Worm (Caenorhabditis elegans): ENCODE data around the gene best-9.
"Not testable (repeated sequence)": the region's sequence is repeated elsewhere in the genome, so short reads cannot be mapped to it uniquely, and the experiment has no call there.

best-9 gene

DNA sequence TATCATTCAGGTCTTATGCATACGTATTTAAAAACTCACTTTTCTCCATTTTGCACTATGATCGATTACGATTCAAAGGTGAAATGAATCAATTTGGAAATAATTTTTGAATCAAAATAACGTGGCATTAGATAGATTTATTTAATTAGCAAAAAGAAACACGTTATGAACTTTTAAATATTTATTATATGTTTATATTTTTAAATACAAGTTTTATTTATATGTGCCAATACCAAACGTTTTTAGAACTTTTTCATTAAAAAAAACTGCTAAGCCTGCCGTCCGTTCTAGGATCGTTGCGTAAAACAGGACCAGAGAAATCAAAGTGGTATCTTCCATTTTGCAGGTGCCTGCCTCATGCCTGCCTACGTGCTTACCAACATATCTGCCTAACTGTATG, 36.8 kb downstream of the best-9 start, which contains the start of gene F38A5.6:
F38A5.6 (minus strand) TSS at position 101 of the 400 bp plus-strand sequence.
- TF ChIP-seq aha-1 (tag) (peak; percentile 22), nhr-25 (tag; optimal IDR thresholded peaks at IDR 0.05; ENCODE audit: borderline replicate concordance, insufficient read depth) (no peak), nhr-77 (tag; optimal IDR thresholded peaks at IDR 0.05) (no peak), dpl-1 (GFP tag; optimal IDR thresholded peaks at IDR 0.05) (no peak)

DNA sequence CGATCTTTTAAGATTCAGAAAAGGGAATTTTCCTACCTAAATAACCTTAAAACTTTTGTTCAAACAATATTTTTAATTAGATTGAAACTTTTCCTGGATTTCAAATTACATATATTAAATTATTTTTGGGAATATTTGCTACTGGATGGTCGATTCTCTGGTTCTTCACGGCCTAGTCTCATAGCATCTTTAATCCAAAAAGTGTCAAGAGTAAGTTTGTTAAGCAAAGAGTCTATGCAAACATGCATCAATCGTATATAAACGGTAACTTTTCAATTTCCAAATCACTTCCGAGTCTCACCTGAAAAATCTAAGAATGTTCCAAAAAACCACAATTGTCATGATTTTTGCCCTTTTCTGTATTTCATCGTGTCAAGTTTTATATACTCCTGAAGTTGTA, 37.4 kb downstream of the best-9 start, which contains the start of gene nspb-4:
nspb-4 (plus strand) TSS at position 301 of the 400 bp plus-strand sequence.
- TF ChIP-seq ctbp-1 (GFP tag; IDR thresholded peaks at IDR 0.05); ceh-62 (tag; optimal IDR thresholded peaks at IDR 0.05); lir-3 (tag; optimal IDR thresholded peaks at IDR 0.05): not testable (repeated sequence)

DNA sequence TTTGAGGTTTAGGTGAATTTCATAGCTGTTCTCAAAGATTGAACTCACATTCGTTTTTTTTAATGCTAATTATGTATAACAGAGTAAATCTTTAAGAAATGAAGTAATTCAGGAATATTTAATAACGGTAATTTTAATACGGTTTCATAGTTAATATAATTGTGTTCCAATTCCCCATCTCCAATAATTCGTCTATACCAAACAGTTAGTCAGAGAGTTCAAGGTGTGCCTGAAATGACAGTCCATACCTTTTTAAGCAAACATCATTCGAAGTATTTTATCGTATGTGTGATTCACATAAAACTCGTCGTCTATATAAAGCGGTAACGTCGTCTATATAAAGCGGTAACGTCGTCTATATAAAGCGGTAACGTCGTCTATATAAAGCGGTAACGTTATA, 38.2 kb downstream of the best-9 start, which contains the start of gene nspb-5:
nspb-5 (plus strand) TSS at position 301 of the 400 bp plus-strand sequence.
- not testable (repeated sequence) for TF ChIP-seq ceh-82 (tag; optimal IDR thresholded peaks at IDR 0.05); lin-15B (tag; optimal IDR thresholded peaks at IDR 0.05); lin-29 (GFP tag; IDR thresholded peaks at IDR 0.05)

DNA sequence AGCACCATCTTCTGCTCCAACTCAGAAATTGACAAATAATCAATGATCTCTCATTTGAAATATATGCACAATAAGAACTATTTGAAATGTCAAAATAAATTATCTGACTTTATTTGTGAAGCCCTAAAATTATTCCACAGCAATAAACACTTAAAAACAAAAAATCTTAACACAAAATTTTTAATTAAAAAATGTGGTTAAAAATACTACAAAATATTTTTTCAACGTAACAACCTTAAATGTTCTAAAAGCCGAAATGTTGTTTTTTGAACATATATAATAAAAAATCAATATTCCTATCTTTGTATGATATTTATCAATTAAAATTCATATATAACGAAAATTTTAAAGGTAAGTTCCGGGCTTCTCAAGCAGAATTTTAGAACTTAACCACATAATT, 38.9 kb downstream of the best-9 start, which contains the start of gene F38A5.8:
F38A5.8 (plus strand) TSS at position 301 of the 400 bp plus-strand sequence.
- TF ChIP-seq nhr-77 (tag; optimal IDR thresholded peaks at IDR 0.05) = no peak
- no peak for TF ChIP-seq gei-8 (GFP tag; optimal IDR thresholded peaks at IDR 0.05)
- TF ChIP-seq ceh-20 (GFP tag; IDR thresholded peaks at IDR 0.05) = no peak
- TF ChIP-seq duxl-1 (tag; optimal IDR thresholded peaks at IDR 0.05; ENCODE audit: poor library complexity) = no peak
- TF ChIP-seq ama-1 (optimal IDR thresholded peaks at IDR 0.05) = no peak
- TF ChIP-seq rbr-2 (tag; optimal IDR thresholded peaks at IDR 0.05) = no peak
- TF ChIP-seq attf-4 (tag; optimal IDR thresholded peaks at IDR 0.05) = no peak
- no peak for TF ChIP-seq unc-39 (tag; optimal IDR thresholded peaks at IDR 0.05)
- TF ChIP-seq zip-11 (GFP tag; IDR thresholded peaks at IDR 0.05) = no peak
- no peak for TF ChIP-seq mes-2 (tag; optimal IDR thresholded peaks at IDR 0.05; ENCODE audit: poor library complexity, severe bottlenecking)
- no peak for TF ChIP-seq daf-12 (tag; optimal IDR thresholded peaks at IDR 0.05)
- no peak for TF ChIP-seq nhr-10 (tag; optimal IDR thresholded peaks at IDR 0.05)
- TF ChIP-seq spr-3 (GFP tag; optimal IDR thresholded peaks at IDR 0.05) = no peak

DNA sequence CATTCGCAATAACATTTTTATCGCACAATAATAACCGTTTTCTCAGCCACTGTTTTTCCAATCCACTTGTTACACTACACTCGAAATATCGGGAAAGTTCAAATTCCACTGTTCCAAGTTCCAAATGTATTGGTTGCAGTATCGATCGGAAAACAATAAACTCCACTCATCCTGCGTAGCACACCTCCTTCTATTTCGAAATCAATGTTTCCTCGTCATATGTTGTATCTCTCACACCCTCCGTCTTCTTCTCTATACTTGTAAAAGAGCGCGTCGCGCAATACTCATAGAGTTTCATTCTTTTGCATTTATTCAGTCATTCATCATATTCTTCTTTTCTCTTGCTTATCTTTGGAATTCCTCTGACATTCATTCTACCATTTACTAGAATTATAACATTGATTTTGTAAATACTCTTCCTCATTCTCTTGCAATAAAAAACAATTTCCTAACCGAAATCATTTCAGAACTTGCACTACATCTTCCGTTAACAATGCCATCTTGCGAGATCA, 40.7 kb downstream of the best-9 start, which contains the start of gene sup-36:
sup-36 (plus strand) TSS at position 462 of the 512 bp plus-strand sequence.
- no peak for TF ChIP-seq nhr-25 (tag; optimal IDR thresholded peaks at IDR 0.05; ENCODE audit: borderline replicate concordance, insufficient read depth)
- TF ChIP-seq mes-2 (tag; optimal IDR thresholded peaks at IDR 0.05; ENCODE audit: poor library complexity, severe bottlenecking) = no peak
- peak; percentile 71 for TF ChIP-seq hlh-30 (tag; optimal IDR thresholded peaks at IDR 0.05; ENCODE audit: insufficient read depth)
- peak; percentile 33 for TF ChIP-seq dve-1 (tag; optimal IDR thresholded peaks at IDR 0.05; ENCODE audit: insufficient read depth)
- TF ChIP-seq pqm-1 (tag; optimal IDR thresholded peaks at IDR 0.05) = peak; percentile 9
- TF ChIP-seq daf-16 (GFP tag; optimal IDR thresholded peaks at IDR 0.05) = no peak
- TF ChIP-seq daf-16 (tag; optimal IDR thresholded peaks at IDR 0.05) = peak; percentile 48
- TF ChIP-seq nhr-28 (tag; optimal IDR thresholded peaks at IDR 0.05) = peak; percentile 49
- no peak for TF ChIP-seq mxl-3 (GFP tag; optimal IDR thresholded peaks at IDR 0.05)

DNA sequence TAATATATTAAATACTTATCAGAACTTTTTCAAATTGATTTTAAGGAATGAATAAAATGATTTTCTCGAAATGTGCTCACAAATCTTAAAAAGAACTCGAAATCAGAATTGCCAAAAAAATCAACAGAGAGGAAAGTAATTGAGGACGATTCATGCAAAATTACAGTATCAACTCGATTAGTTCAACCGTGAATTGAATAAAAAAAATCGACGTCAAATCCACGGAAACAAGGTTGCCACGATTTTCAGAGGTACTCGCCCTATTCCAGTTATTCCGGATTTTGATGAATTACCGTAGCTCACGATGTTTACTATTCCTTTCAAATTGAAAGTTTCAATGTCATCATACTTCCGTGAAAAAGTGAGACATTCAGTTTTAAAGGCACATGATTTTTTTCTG, 41.8 kb downstream of the best-9 start, which contains the start of gene F15B10.3:
F15B10.3 (plus strand) TSS at position 301 of the 400 bp plus-strand sequence.
- TF ChIP-seq mdt-29 (GFP tag; IDR thresholded peaks at IDR 0.05) (no peak), ctbp-1 (GFP tag; IDR thresholded peaks at IDR 0.05) (no peak), ZK546.5 (tag; optimal IDR thresholded peaks at IDR 0.05) (no peak), unc-130 (GFP tag; optimal IDR thresholded peaks at IDR 0.05) (no peak), pha-4 (GFP tag; IDR thresholded peaks at IDR 0.05) (no peak), pha-4 (tag; optimal IDR thresholded peaks at IDR 0.05) (no peak), lin-38 (GFP tag; IDR thresholded peaks at IDR 0.05) (no peak), spr-3 (GFP tag; optimal IDR thresholded peaks at IDR 0.05) (no peak), F10B5.3 (tag; optimal IDR thresholded peaks at IDR 0.05) (no peak), saeg-2 (GFP tag; IDR thresholded peaks at IDR 0.05) (no peak), ceh-82 (tag; optimal IDR thresholded peaks at IDR 0.05) (no peak), lin-13 (GFP tag; optimal IDR thresholded peaks at IDR 0.05) (no peak), madf-5 (GFP tag; IDR thresholded peaks at IDR 0.05) (no peak), daf-19 (GFP tag; conservative IDR thresholded peaks at IDR 0.05) (no peak), nhr-28 (tag; optimal IDR thresholded peaks at IDR 0.05) (no peak), gei-8 (GFP tag; optimal IDR thresholded peaks at IDR 0.05) (no peak), egl-43 (GFP tag; IDR thresholded peaks at IDR 0.05) (no peak)
